Fruit fly (Drosophila melanogaster): ENCODE data around the gene trp.
A peak's percentile ranks its signal among the peaks of the same experiment; 100 is the strongest.

Gene trp

DNA sequence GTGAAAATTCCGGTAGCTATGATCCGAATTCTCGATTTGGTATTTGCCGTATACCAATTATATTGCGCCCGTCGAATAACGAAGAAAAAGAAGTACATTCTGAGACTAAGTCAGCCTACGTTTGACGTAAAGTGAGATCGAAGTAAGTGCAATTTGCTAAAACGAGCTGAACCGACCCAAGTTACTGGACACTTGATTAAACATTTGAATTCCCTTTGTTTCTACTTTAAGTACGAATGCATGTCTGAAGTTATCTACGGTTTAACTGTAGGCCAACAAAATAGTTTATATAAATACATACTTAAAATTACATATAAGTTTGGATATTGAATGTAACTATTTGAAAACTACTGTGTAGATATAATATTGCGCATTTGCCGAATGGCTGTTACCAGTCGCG is 10.2 kb upstream of the trp start, which contains the start of gene alpha-Man-Ic:
Gene alpha-Man-Ic (minus strand): TSS at position 101 of the 400 bp plus-strand sequence.
- TF ChIP-seq CG33557 (GFP tag; optimal IDR thresholded peaks at IDR 0.05): no peak
- TF ChIP-seq CG4854 (GFP tag; optimal IDR thresholded peaks at IDR 0.05): no peak
- TF ChIP-seq gfzf (GFP tag; optimal IDR thresholded peaks at IDR 0.05): no peak
- no peak for TF ChIP-seq CG30020 (tag; optimal IDR thresholded peaks at IDR 0.05)
- TF ChIP-seq az2 (GFP tag; optimal IDR thresholded peaks at IDR 0.05): no peak
- TF ChIP-seq CG43689 (GFP tag; IDR thresholded peaks at IDR 0.05): no peak
- no peak for TF ChIP-seq crp (GFP tag; optimal IDR thresholded peaks at IDR 0.05)
- no peak for TF ChIP-seq ken (GFP tag; IDR thresholded peaks at IDR 0.05)
- TF ChIP-seq pb (GFP tag; optimal IDR thresholded peaks at IDR 0.05): no peak
- no peak for TF ChIP-seq Gug (GFP tag; IDR thresholded peaks at IDR 0.05)

- TF ChIP-seq CG34224 (GFP tag; IDR thresholded peaks at IDR 0.05; ENCODE audit: partially characterized antibody) (no peak), tin (GFP tag; optimal IDR thresholded peaks at IDR 0.05) (no peak), CG1529 (GFP tag; optimal IDR thresholded peaks at IDR 0.05) (no peak), da (GFP tag; optimal IDR thresholded peaks at IDR 0.05) (no peak), CG43689 (GFP tag; IDR thresholded peaks at IDR 0.05) (no peak), Kr (GFP tag; optimal IDR thresholded peaks at IDR 0.05) (no peak), CG12155 (GFP tag; optimal IDR thresholded peaks at IDR 0.05) (no peak), CG30403 (GFP tag; optimal IDR thresholded peaks at IDR 0.05) (no peak), CG9817 (tag; optimal IDR thresholded peaks at IDR 0.05) (no peak), pita (GFP tag; optimal IDR thresholded peaks at IDR 0.05) (no peak), cas (GFP tag; IDR thresholded peaks at IDR 0.05) (no peak), CG8089 (GFP tag; optimal IDR thresholded peaks at IDR 0.05) (no peak), CG14710 (tag; optimal IDR thresholded peaks at IDR 0.05) (no peak), inv (GFP tag; IDR thresholded peaks at IDR 0.05; ENCODE audit: partially characterized antibody) (no peak), CG11696 (GFP tag; IDR thresholded peaks at IDR 0.05) (no peak), CG1647 (GFP tag; optimal IDR thresholded peaks at IDR 0.05) (no peak), PHDP (tag; optimal IDR thresholded peaks at IDR 0.05) (no peak), Dfd (GFP tag; optimal IDR thresholded peaks at IDR 0.05) (no peak)
These were observed 6.9 kb upstream of the trp start, which contains the start of gene CG15522 for dm6 chr3R:29926955-29927354. TSS of gene CG15522 (plus strand) at chr3R:29927255.

DNA sequence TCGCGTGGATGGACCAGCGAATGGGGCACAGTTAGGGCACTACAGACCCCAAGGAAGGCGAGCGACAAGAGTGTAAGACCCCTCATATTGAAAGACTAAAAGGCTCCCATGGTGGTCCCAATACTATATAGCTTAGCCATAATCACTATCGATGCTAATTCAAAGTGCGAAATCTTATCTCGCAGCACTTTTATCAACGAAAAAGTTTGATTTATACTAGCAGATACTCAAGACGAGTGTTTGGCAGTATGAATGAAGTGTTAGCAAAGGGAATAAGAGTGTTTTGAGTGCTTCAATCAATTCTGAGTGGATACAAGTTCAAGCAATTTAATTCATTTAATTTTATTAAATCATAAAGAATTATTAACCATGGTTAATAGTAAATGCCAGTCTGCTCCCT is 6.0 kb upstream of the trp start, which contains the start of gene Jon99Ci:
Gene Jon99Ci (minus strand): TSS at position 101 of the 400 bp plus-strand sequence.
- TF ChIP-seq gro (GFP tag; optimal IDR thresholded peaks at IDR 0.05) (no peak), CG8388 (GFP tag; optimal IDR thresholded peaks at IDR 0.05) (no peak), sug (tag; optimal IDR thresholded peaks at IDR 0.05) (peak; percentile 66), CG10654 (GFP tag; optimal IDR thresholded peaks at IDR 0.05) (no peak), vfl (GFP tag; optimal IDR thresholded peaks at IDR 0.05) (no peak), Dip2 (GFP tag; IDR thresholded peaks at IDR 0.05) (no peak), CG8089 (GFP tag; optimal IDR thresholded peaks at IDR 0.05) (no peak), exex (tag; optimal IDR thresholded peaks at IDR 0.05) (peak; percentile 45), bigmax (GFP tag; optimal IDR thresholded peaks at IDR 0.05) (no peak)

dm6 chr3R:29924515-29924914 is 4.4 kb upstream of the trp start, which contains the start of gene Jon99Cii:
TSS of gene Jon99Cii (minus strand) at chr3R:29924615.
- TF ChIP-seq exex (tag; optimal IDR thresholded peaks at IDR 0.05) (peak; percentile 28), C15 (GFP tag; IDR thresholded peaks at IDR 0.05) (peak; percentile 41; the same call in 1 of the 3 replicates), CG14860 (GFP tag; IDR thresholded peaks at IDR 0.05; ENCODE audit: partially characterized antibody) (0 out of 3 replicates have a peak, but pooled peaks have one; percentile 20)
